Fruit fly (Drosophila melanogaster) whole organism, embryonic: ENCODE measurements around the gene CG16826.

Experiments used
- B-H1 ChIP-seq: fragments of 200-800 bp; sonication (Bioruptor generic); IDR thresholded peaks from 3 replicates; pipeline ENCODE4 v1.3.6; 2022; ENCODE audit warnings: missing biosample characterization, missing genetic modification characterization
- Bteb2 ChIP-seq: fragments of 200-800 bp; sonication (Bioruptor generic); optimal IDR thresholded peaks from 2 replicates; lab custom pipeline; 2016; ENCODE audit warnings: missing biosample characterization, missing genetic modification characterization
- CG10565 ChIP-seq: fragments of 200-800 bp; sonication (Bioruptor generic); optimal IDR thresholded peaks from 3 replicates; lab custom pipeline; 2016; ENCODE audit warnings: missing biosample characterization, mild to moderate bottlenecking, missing genetic modification characterization
- CG10654 ChIP-seq: fragments of 200-800 bp; sonication (Bioruptor generic); optimal IDR thresholded peaks from 2 replicates; lab custom pipeline; 2016; ENCODE audit warnings: missing biosample characterization, missing genetic modification characterization
- CG12659 ChIP-seq: fragments of 200-800 bp; sonication (Bioruptor generic); optimal IDR thresholded peaks from 3 replicates; lab custom pipeline; 2017; ENCODE audit warnings: mild to moderate bottlenecking, missing biosample characterization, missing genetic modification reagents, missing genetic modification characterization
- CG14014 ChIP-seq: fragments of 200-800 bp; sonication (Bioruptor generic); IDR thresholded peaks from 2 replicates; pipeline ENCODE4 v1.3.6; 2022; ENCODE audit warnings: missing biosample characterization, missing genetic modification characterization
- CG17359 ChIP-seq: fragments of 200-800 bp; sonication (Bioruptor generic); optimal IDR thresholded peaks from 3 replicates; lab custom pipeline; 2018; ENCODE audit warnings: missing biosample characterization, mild to moderate bottlenecking, missing genetic modification characterization, moderate library complexity
- CG17829 ChIP-seq: fragments of 200-800 bp; optimal IDR thresholded peaks from 2 replicates; lab custom pipeline; 2019; ENCODE audit warnings: missing biosample characterization, mild to moderate bottlenecking, missing genetic modification characterization, moderate library complexity
- CG18764 ChIP-seq: fragments of 200-800 bp; sonication (Bioruptor generic); optimal IDR thresholded peaks from 3 replicates; lab custom pipeline; 2016; ENCODE audit warnings: missing biosample characterization, missing genetic modification characterization
- CG2712 ChIP-seq: fragments of 200-800 bp; optimal IDR thresholded peaks from 3 replicates; lab custom pipeline; 2019; ENCODE audit warnings: missing biosample characterization, mild to moderate bottlenecking, missing genetic modification characterization, moderate library complexity
- CG4707 ChIP-seq: fragments of 200-800 bp; sonication (Bioruptor generic); optimal IDR thresholded peaks from 2 replicates; lab custom pipeline; 2018; ENCODE audit warnings: missing biosample characterization, mild to moderate bottlenecking, missing genetic modification characterization, moderate library complexity
- CG6654 ChIP-seq: fragments of 200-800 bp; sonication (Bioruptor generic); optimal IDR thresholded peaks from 2 replicates; lab custom pipeline; 2017; ENCODE audit warnings: missing biosample characterization, mild to moderate bottlenecking, missing genetic modification characterization
- CG6689 ChIP-seq: fragments of 200-800 bp; sonication (Bioruptor generic); IDR thresholded peaks from 2 replicates; pipeline ENCODE4 v1.3.6; 2022; ENCODE audit warnings: missing biosample characterization, missing genetic modification characterization
- CG7357 ChIP-seq: fragments of 200-800 bp; sonication (Bioruptor generic); IDR thresholded peaks from 3 replicates; pipeline ENCODE4 v1.3.6; 2022; ENCODE audit warnings: missing biosample characterization, missing genetic modification characterization
- CG7372 ChIP-seq: fragments of 200-800 bp; sonication (Bioruptor generic); IDR thresholded peaks from 2 replicates; pipeline ENCODE4 v1.3.6; 2022; ENCODE audit warnings: missing biosample characterization, missing genetic modification characterization
- CG7928 ChIP-seq: fragments of 200-800 bp; sonication (Bioruptor generic); optimal IDR thresholded peaks from 2 replicates; lab custom pipeline; 2017; ENCODE audit warnings: missing biosample characterization, mild to moderate bottlenecking, missing genetic modification characterization
- Chrac-16 ChIP-seq: fragments of 200-800 bp; sonication (Bioruptor generic); optimal IDR thresholded peaks from 3 replicates; lab custom pipeline; 2016; ENCODE audit warnings: missing biosample characterization, missing genetic modification characterization
- Dbx ChIP-seq: fragments of 200-800 bp; sonication (Bioruptor generic); IDR thresholded peaks from 3 replicates; pipeline ENCODE4 v1.3.6; 2022; ENCODE audit warnings: missing biosample characterization, missing genetic modification characterization
- Ets65A ChIP-seq: fragments of 200-800 bp; sonication (Bioruptor generic); peaks from one replicate; lab custom pipeline; 2016; ENCODE audit warnings: missing biosample characterization, missing genetic modification characterization
- HHEX ChIP-seq: fragments of 200-800 bp; sonication (Bioruptor generic); optimal IDR thresholded peaks from 3 replicates; lab custom pipeline; 2017; ENCODE audit warnings: missing biosample characterization, mild to moderate bottlenecking, missing genetic modification characterization, missing genetic modification reagents
- HLH3B ChIP-seq: fragments of 200-800 bp; sonication (Bioruptor generic); IDR thresholded peaks from 2 replicates; pipeline ENCODE4 v1.3.6; 2022; ENCODE audit warnings: missing biosample characterization, missing genetic modification characterization
- Meics ChIP-seq: fragments of 200-800 bp; sonication (Bioruptor generic); optimal IDR thresholded peaks from 2 replicates; lab custom pipeline; 2017; ENCODE audit warnings: missing biosample characterization, mild to moderate bottlenecking, missing genetic modification characterization
- Scr ChIP-seq: fragments of 200-800 bp; sonication (Bioruptor generic); IDR thresholded peaks from 2 replicates; pipeline ENCODE4 v1.3.6; 2022; ENCODE audit warnings: missing biosample characterization, missing genetic modification characterization; ENCODE audit not compliant: partially characterized antibody
- Sin3A ChIP-seq: fragments of >200 bp; optimal IDR thresholded peaks from 2 replicates; lab custom pipeline; 2018
- Sox102F ChIP-seq: fragments of 200-800 bp; sonication (Bioruptor generic); optimal IDR thresholded peaks from 2 replicates; lab custom pipeline; 2018; ENCODE audit warnings: missing biosample characterization, mild to moderate bottlenecking, missing genetic modification characterization, moderate library complexity
- Stat92E ChIP-seq, 3 experiments: fragments of >200 bp in 2 of 3; fragments of 200-800 bp in 1 of 3; sonication (Bioruptor generic) in 1 of 3; optimal IDR thresholded peaks; 2 replicates each; lab custom pipeline; 2017 to 2019; ENCODE audit warnings: missing biosample characterization in 3 of 3, missing genetic modification characterization in 3 of 3, mild to moderate bottlenecking in 1 of 3, moderate library complexity in 1 of 3
- corto ChIP-seq: fragments of 200-800 bp; sonication (Bioruptor generic); optimal IDR thresholded peaks from 2 replicates; lab custom pipeline; 2016; ENCODE audit warnings: missing biosample characterization, mild to moderate bottlenecking, missing genetic modification characterization, moderate library complexity
- crc ChIP-seq: fragments of 200-800 bp; sonication (Bioruptor generic); optimal IDR thresholded peaks from 2 replicates; lab custom pipeline; 2016; ENCODE audit warnings: missing biosample characterization, missing genetic modification characterization
- cwo ChIP-seq: fragments of 200-800 bp; sonication (Bioruptor generic); optimal IDR thresholded peaks from 3 replicates; lab custom pipeline; 2017; ENCODE audit warnings: missing biosample characterization, missing genetic modification characterization, mild to moderate bottlenecking, moderate library complexity, missing genetic modification reagents
- dm ChIP-seq: fragments of 200-800 bp; sonication (Bioruptor generic); optimal IDR thresholded peaks from 3 replicates; lab custom pipeline; 2016; ENCODE audit warnings: missing biosample characterization, missing genetic modification characterization
- ewg ChIP-seq: fragments of 200-800 bp; sonication (Bioruptor generic); optimal IDR thresholded peaks from 3 replicates; lab custom pipeline; 2017; ENCODE audit warnings: mild to moderate bottlenecking, missing biosample characterization, missing genetic modification reagents, missing genetic modification characterization
- gcm ChIP-seq: fragments of 200-800 bp; sonication (Bioruptor generic); optimal IDR thresholded peaks from 2 replicates; lab custom pipeline; 2019; ENCODE audit warnings: missing biosample characterization, mild to moderate bottlenecking, missing genetic modification characterization, moderate library complexity
- gcm2 ChIP-seq: fragments of 200-800 bp; sonication (Bioruptor generic); optimal IDR thresholded peaks from 2 replicates; lab custom pipeline; 2016; ENCODE audit warnings: missing biosample characterization, missing genetic modification characterization
- grau ChIP-seq: fragments of 200-800 bp; optimal IDR thresholded peaks from 3 replicates; lab custom pipeline; 2019; ENCODE audit warnings: missing biosample characterization, mild to moderate bottlenecking, missing genetic modification characterization, moderate library complexity
- gsb-n ChIP-seq: fragments of 200-800 bp; sonication (Bioruptor generic); optimal IDR thresholded peaks from 3 replicates; lab custom pipeline; 2018; ENCODE audit warnings: missing biosample characterization, mild to moderate bottlenecking, missing genetic modification characterization
- insv ChIP-seq, 2 experiments: fragments of 200-800 bp; sonication (Bioruptor generic); optimal IDR thresholded peaks; 3 replicates each; lab custom pipeline; 2016 to 2018; ENCODE audit warnings: missing biosample characterization in 2 of 2, missing genetic modification characterization in 2 of 2
- ken ChIP-seq: fragments of 200-800 bp; sonication (Bioruptor generic); IDR thresholded peaks from 3 replicates; pipeline ENCODE4 v1.3.6; 2022; ENCODE audit warnings: missing biosample characterization, missing genetic modification characterization
- lbe ChIP-seq: fragments of 200-800 bp; sonication (Bioruptor generic); optimal IDR thresholded peaks from 2 replicates; lab custom pipeline; 2016; ENCODE audit warnings: missing biosample characterization, mild to moderate bottlenecking, missing genetic modification characterization
- lola ChIP-seq, 3 experiments: fragments of >200 bp in 2 of 3; fragments of 200-800 bp in 1 of 3; sonication (Bioruptor generic) in 1 of 3; optimal IDR thresholded peaks; 2 replicates each; lab custom pipeline; 2017 to 2019; ENCODE audit warnings: missing biosample characterization in 3 of 3, missing genetic modification characterization in 3 of 3, mild to moderate bottlenecking in 1 of 3, moderate library complexity in 1 of 3
- nerfin-2 ChIP-seq: fragments of 200-800 bp; sonication (Bioruptor generic); IDR thresholded peaks from 2 replicates; pipeline ENCODE4 v1.3.6; 2022; ENCODE audit warnings: missing biosample characterization, missing genetic modification characterization; ENCODE audit not compliant: partially characterized antibody
- oc ChIP-seq: fragments of 200-800 bp; sonication (Bioruptor generic); optimal IDR thresholded peaks from 2 replicates; lab custom pipeline; 2018; ENCODE audit warnings: missing biosample characterization, mild to moderate bottlenecking, missing genetic modification characterization, moderate library complexity
- peb ChIP-seq: fragments of 200-800 bp; sonication (Bioruptor generic); IDR thresholded peaks from 2 replicates; pipeline ENCODE4 v1.3.6; 2022; ENCODE audit warnings: missing biosample characterization, missing genetic modification characterization
- pros ChIP-seq: fragments of 200-800 bp; sonication (Bioruptor generic); optimal IDR thresholded peaks from 3 replicates; lab custom pipeline; 2019; ENCODE audit warnings: missing biosample characterization, mild to moderate bottlenecking, missing genetic modification characterization, moderate library complexity
- pum ChIP-seq: fragments of 200-800 bp; sonication (Bioruptor generic); optimal IDR thresholded peaks from 2 replicates; lab custom pipeline; 2016; ENCODE audit warnings: missing biosample characterization, missing genetic modification characterization
- pzg ChIP-seq: fragments of 200-800 bp; sonication (Bioruptor generic); optimal IDR thresholded peaks from 3 replicates; lab custom pipeline; 2018; ENCODE audit warnings: missing biosample characterization, mild to moderate bottlenecking, missing genetic modification characterization, moderate library complexity
- sens-2 ChIP-seq: fragments of 200-800 bp; sonication (Bioruptor generic); IDR thresholded peaks from 2 replicates; pipeline ENCODE4 v1.3.6; 2022; ENCODE audit warnings: missing biosample characterization, missing genetic modification characterization
- sima ChIP-seq: fragments of 200-800 bp; sonication (Bioruptor generic); optimal IDR thresholded peaks from 2 replicates; lab custom pipeline; 2016; ENCODE audit warnings: missing biosample characterization, missing genetic modification characterization
- ssp ChIP-seq: fragments of 200-800 bp; sonication (Bioruptor generic); IDR thresholded peaks from 2 replicates; pipeline ENCODE4 v1.3.6; 2022; ENCODE audit warnings: missing biosample characterization, missing genetic modification characterization
- trem ChIP-seq: fragments of 200-800 bp; optimal IDR thresholded peaks from 3 replicates; lab custom pipeline; 2019; ENCODE audit warnings: missing biosample characterization, mild to moderate bottlenecking, missing genetic modification characterization, moderate library complexity
- tup ChIP-seq: fragments of 200-800 bp; sonication (Bioruptor generic); optimal IDR thresholded peaks from 2 replicates; lab custom pipeline; 2016; ENCODE audit warnings: missing biosample characterization, mild to moderate bottlenecking, missing genetic modification characterization, moderate library complexity

The CG16826 gene

dm6 chr2L:13387255-13387654, 39.7 kb downstream of the CG16826 start, which contains the start of the genes Ing5 and CG7099 (continued):
- TF ChIP-seq trem (tag; lab: Kevin White, UChicago): peak; percentile 95
- peak; percentile 89 for TF ChIP-seq corto (GFP tag; lab: Kevin White, UChicago)
- TF ChIP-seq CG10565 (GFP tag; lab: Kevin White, UChicago): peak; percentile 61
- TF ChIP-seq pum (GFP tag; lab: Kevin White, UChicago): peak; percentile 89
- peak; percentile 95 for TF ChIP-seq lbe
- TF ChIP-seq pros (GFP tag; lab: Kevin White, UChicago): no peak
- peak in 1 of 3 experiments; percentile 71 for TF ChIP-seq Stat92E (GFP tag; optimal IDR thresholded peaks at IDR 0.05; lab: Kevin White, UChicago)
- peak; percentile 92 for TF ChIP-seq sens-2 (GFP tag; lab: Robert Waterston, UW)
- peak; percentile 91 for TF ChIP-seq ssp (GFP tag; lab: Robert Waterston, UW)
- TF ChIP-seq peb: peak; percentile 94
- peak; percentile 97 for TF ChIP-seq ken (GFP tag; lab: Robert Waterston, UW)
- TF ChIP-seq CG17829 (tag; lab: Kevin White, UChicago): peak; percentile 97
- peak; percentile 96 for TF ChIP-seq HLH3B
- TF ChIP-seq gcm (GFP tag; lab: Kevin White, UChicago): peak; percentile 93
- peak; percentile 94 for TF ChIP-seq gsb-n (tag; lab: Kevin White, UChicago)
- peak in 1 of 2 experiments; percentile 73 for TF ChIP-seq insv (GFP tag; optimal IDR thresholded peaks at IDR 0.05; lab: Kevin White, UChicago)
- peak; percentile 77 for TF ChIP-seq CG7928 (GFP tag; lab: Kevin White, UChicago)
- peak; percentile 67 for TF ChIP-seq Scr (GFP tag; lab: Robert Waterston, UW)
- TF ChIP-seq grau (tag; lab: Kevin White, UChicago): peak; percentile 95
- peak; percentile 91 for TF ChIP-seq Bteb2 (GFP tag; lab: Kevin White, UChicago)
- TF ChIP-seq tup (GFP tag; lab: Kevin White, UChicago): peak; percentile 93
- TF ChIP-seq CG4707 (GFP tag; lab: Kevin White, UChicago): peak; percentile 82
- peak; percentile 61 for TF ChIP-seq sima (GFP tag; lab: Kevin White, UChicago)
- no peak for TF ChIP-seq Sin3A (lab: Kevin White, UChicago)
- peak; percentile 68 for TF ChIP-seq crc
- peak; percentile 96 for TF ChIP-seq CG10654
- peak; percentile 97 for TF ChIP-seq CG2712 (tag; lab: Kevin White, UChicago)
- peak; percentile 96 for TF ChIP-seq CG18764 (GFP tag; lab: Kevin White, UChicago)
- peak; percentile 97 for TF ChIP-seq CG12659 (GFP tag; lab: Kevin White, UChicago)

DNA sequence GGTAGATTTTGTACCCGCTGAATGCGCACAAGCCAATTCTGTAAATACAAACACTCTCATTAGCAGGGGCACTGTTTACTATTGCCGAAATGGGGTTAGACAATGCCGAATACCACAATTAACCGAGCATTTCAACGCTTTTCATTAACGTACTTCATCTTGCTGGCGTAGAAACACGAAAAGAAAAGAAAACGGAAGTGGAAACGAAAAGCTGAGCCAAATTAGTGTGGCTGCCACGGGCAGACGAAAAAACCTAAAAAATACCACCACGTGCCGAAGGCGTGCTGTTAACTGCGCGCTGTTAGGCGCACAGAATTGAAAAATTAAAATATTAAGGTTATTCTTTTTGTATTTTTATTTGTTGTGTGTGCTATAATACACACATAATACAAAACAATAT, 47.3 kb downstream of the CG16826 start, which contains the start of gene RpL24:
TSS of gene RpL24 (minus strand) at position 229 of the 400 bp plus-strand sequence.
- TF ChIP-seq lola (GFP tag; optimal IDR thresholded peaks at IDR 0.05; lab: Kevin White, UChicago) (peak in 1 of 3 experiments; percentile 56), ewg (peak; percentile 85), insv (GFP tag; optimal IDR thresholded peaks at IDR 0.05; lab: Kevin White, UChicago) (peak in 1 of 2 experiments; percentile 80), cwo (peak; percentile 77), CG7357 (GFP tag; lab: Robert Waterston, UW) (peak; percentile 37; the same call in 1 of the 3 replicates), pzg (GFP tag; lab: Kevin White, UChicago) (peak; percentile 88), Chrac-16 (GFP tag; lab: Kevin White, UChicago) (peak; percentile 71), Sox102F (GFP tag; lab: Kevin White, UChicago) (peak; percentile 70), gcm2 (peak; percentile 90), CG6654 (GFP tag; lab: Kevin White, UChicago) (peak; percentile 69), grau (tag; lab: Kevin White, UChicago) (peak; percentile 81), CG6689 (GFP tag; lab: Robert Waterston, UW) (peak; percentile 72), oc (tag; lab: Kevin White, UChicago) (peak; percentile 68), Meics (GFP tag; lab: Kevin White, UChicago) (peak; percentile 97), dm (GFP tag; lab: Kevin White, UChicago) (peak; percentile 99), HHEX (GFP tag; lab: Kevin White, UChicago) (peak; percentile 96), nerfin-2 (GFP tag; lab: Robert Waterston, UW) (no peak), Ets65A (GFP tag; lab: Kevin White, UChicago) (peak; percentile 99), B-H1 (GFP tag; lab: Robert Waterston, UW) (peak; percentile 53; the same call in 1 of the 3 replicates), CG17359 (tag; lab: Kevin White, UChicago) (peak; percentile 92), Dbx (peak; percentile 89), CG7372 (GFP tag; lab: Robert Waterston, UW) (peak; percentile 64; the same call in 1 of the 2 replicates), CG14014 (GFP tag; lab: Robert Waterston, UW) (peak; percentile 89)
